Worm (Caenorhabditis elegans): ENCODE results near the gene catp-7.

Gene catp-7

DNA sequence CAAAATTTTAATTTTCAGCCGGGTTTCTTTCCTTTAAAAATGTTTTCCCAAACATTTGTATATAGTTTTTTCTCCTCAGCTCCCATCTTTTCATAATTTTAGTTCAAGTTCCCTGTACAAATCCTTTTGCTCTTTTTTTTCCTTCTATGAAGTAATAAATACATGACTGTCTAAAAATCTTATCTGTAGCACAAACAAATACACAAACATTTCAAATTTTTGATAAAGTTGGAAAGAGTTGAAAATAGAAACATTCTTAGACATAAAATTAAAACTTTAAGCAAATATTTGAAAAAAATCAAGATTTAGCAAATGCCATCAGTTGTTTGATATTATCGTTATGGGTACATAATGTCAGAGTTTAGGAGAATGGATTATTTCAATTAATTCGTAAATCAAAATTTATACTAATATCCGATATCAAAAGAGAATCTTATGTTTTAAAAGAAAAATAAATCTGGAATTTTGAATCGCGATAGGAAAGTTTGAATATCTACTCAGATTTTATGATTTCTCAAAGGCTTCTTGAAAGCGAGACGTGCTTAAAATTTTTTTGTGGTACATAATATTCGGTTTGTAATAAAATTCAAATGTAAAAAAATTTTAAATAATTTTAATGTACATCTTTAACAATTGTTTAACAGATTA is 47.6 kb upstream of the catp-7 start (continued):
- TF ChIP-seq snpc-4 (tag; optimal IDR thresholded peaks at IDR 0.05) (no peak), mdt-29 (GFP tag; IDR thresholded peaks at IDR 0.05) (no peak), saeg-2 (GFP tag; IDR thresholded peaks at IDR 0.05) (no peak), daf-12 (tag; optimal IDR thresholded peaks at IDR 0.05) (no peak), madf-9 (GFP tag; conservative IDR thresholded peaks at IDR 0.05) (no peak), lin-13 (GFP tag; optimal IDR thresholded peaks at IDR 0.05) (no peak), lir-3 (tag; optimal IDR thresholded peaks at IDR 0.05) (no peak), tag-97 (GFP tag; IDR thresholded peaks at IDR 0.05) (no peak), ZK337.2 (GFP tag; IDR thresholded peaks at IDR 0.05) (0 out of 2 replicates have a peak, but pooled peaks have one; percentile 33)

DNA sequence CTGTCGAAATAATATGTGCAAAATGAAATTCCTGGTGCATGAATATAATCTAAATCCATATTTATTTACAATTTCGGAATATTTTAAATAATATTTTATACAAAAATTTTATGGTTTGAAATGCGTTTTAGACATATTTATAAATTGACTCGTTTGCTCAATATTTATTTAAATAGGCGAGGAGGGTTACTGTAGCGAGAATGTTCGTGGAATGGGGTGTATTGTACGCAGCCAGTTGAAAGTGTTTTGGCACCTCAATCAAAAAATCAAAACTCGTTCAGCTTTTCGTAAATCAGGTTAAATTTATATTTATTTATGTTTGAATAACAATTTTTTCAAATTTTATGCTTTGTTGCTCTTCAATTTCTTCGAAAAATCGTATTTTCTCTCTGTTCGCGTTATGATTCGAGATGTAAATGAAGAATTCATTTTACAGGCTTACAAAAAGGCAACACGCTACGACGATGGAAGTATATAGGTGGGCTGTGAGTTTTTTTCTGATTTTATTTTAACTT is 47.1 kb upstream of the catp-7 start, which contains the start of gene hyl-1:
Gene hyl-1, plus strand, starts transcription at position 465 of the 515 bp plus-strand sequence.
- no peak for TF ChIP-seq duxl-1 (tag; optimal IDR thresholded peaks at IDR 0.05; ENCODE audit: poor library complexity)
- peak; percentile 78 for TF ChIP-seq aha-1 (tag)
- peak; percentile 40; the same call in 1 of the 2 replicates for TF ChIP-seq lin-38 (GFP tag; IDR thresholded peaks at IDR 0.05)
- TF ChIP-seq lin-39 (tag; optimal IDR thresholded peaks at IDR 0.05): no peak
- no peak for TF ChIP-seq fos-1 (tag; optimal IDR thresholded peaks at IDR 0.05)
- 0 out of 2 replicates have a peak, but pooled peaks have one; percentile 19 for TF ChIP-seq zip-11 (GFP tag; IDR thresholded peaks at IDR 0.05)
- no peak for TF ChIP-seq spr-1 (tag; optimal IDR thresholded peaks at IDR 0.05)
- TF ChIP-seq ceh-82 (tag; optimal IDR thresholded peaks at IDR 0.05): no peak
- peak; percentile 65 for TF ChIP-seq snpc-1.2 (GFP tag; IDR thresholded peaks at IDR 0.05)

DNA sequence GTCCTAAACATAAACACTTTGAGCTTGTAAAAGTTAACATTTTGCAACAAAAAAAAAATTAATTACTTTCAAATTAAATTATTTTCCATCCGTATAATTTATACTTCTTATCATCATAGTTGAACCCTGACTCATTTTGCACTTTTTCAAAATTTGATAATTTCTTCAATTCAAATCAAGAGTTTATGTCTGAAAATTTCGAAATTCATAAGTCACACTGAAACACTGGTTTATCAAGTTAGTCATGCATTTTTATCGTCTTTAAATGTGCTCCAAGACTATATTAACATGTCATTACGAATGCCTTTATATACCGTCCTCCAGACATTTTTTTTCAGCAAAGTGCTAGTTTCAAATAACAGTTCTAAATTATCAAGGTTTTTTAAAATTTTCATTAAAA is 46.1 kb upstream of the catp-7 start:
- TF ChIP-seq mdt-29 (GFP tag; IDR thresholded peaks at IDR 0.05) (no peak), snpc-4 (tag; optimal IDR thresholded peaks at IDR 0.05) (no peak), mep-1 (tag; optimal IDR thresholded peaks at IDR 0.05) (no peak), ceh-20 (GFP tag; IDR thresholded peaks at IDR 0.05) (no peak), vab-7 (GFP tag; IDR thresholded peaks at IDR 0.05) (no peak), nhr-28 (tag; optimal IDR thresholded peaks at IDR 0.05) (peak; percentile 81), sdz-12 (GFP tag; optimal IDR thresholded peaks at IDR 0.05) (no peak), lim-7 (GFP tag; IDR thresholded peaks at IDR 0.05) (no peak), php-3 (GFP tag; IDR thresholded peaks at IDR 0.05) (peak; percentile 53), nhr-77 (tag; optimal IDR thresholded peaks at IDR 0.05) (peak; percentile 24), ceh-44 (GFP tag; IDR thresholded peaks at IDR 0.05) (no peak), lsy-2 (tag; optimal IDR thresholded peaks at IDR 0.05) (no peak), jun-1 (tag; optimal IDR thresholded peaks at IDR 0.05) (no peak), hif-1 (tag; optimal IDR thresholded peaks at IDR 0.05) (no peak), madf-9 (GFP tag; conservative IDR thresholded peaks at IDR 0.05) (no peak), pqm-1 (tag; optimal IDR thresholded peaks at IDR 0.05) (peak; percentile 94), dve-1 (tag; optimal IDR thresholded peaks at IDR 0.05; ENCODE audit: insufficient read depth) (peak; percentile 43), hmg-1.1 (GFP tag; IDR thresholded peaks at IDR 0.05) (no peak), hlh-30 (tag; optimal IDR thresholded peaks at IDR 0.05; ENCODE audit: insufficient read depth) (peak; percentile 1), nhr-102 (tag; optimal IDR thresholded peaks at IDR 0.05) (no peak), F26F4.8 (GFP tag; conservative IDR thresholded peaks at IDR 0.05) (no peak), hlh-11 (tag; optimal IDR thresholded peaks at IDR 0.05) (peak; percentile 36), daf-16 (GFP tag; optimal IDR thresholded peaks at IDR 0.05) (no peak), daf-16 (tag; optimal IDR thresholded peaks at IDR 0.05) (peak; percentile 21), ZK337.2 (GFP tag; IDR thresholded peaks at IDR 0.05) (no peak), lin-29 (GFP tag; IDR thresholded peaks at IDR 0.05) (no peak), dmd-6 (GFP tag; IDR thresholded peaks at IDR 0.05) (peak; percentile 80), ZK546.5 (tag; optimal IDR thresholded peaks at IDR 0.05) (no peak)
